Fruit fly (Drosophila melanogaster) whole organism, embryonic: Measurements from ENCODE around the gene Lst8.
A peak's percentile ranks its signal among the peaks of the same experiment; 100 is the strongest.

ENCODE experiments used
- ATbp ChIP-seq: fragments of 200-800 bp; sonication (Bioruptor generic); optimal IDR thresholded peaks from 2 replicates; lab custom pipeline; 2017; ENCODE audit warnings: missing biosample characterization, mild to moderate bottlenecking, missing genetic modification characterization, missing genetic modification reagents
- Adf1 ChIP-seq: fragments of 200-800 bp; sonication (Bioruptor generic); IDR thresholded peaks from 2 replicates; pipeline ENCODE4 v1.3.6; 2022; ENCODE audit warnings: missing biosample characterization, missing genetic modification characterization
- CG10979 ChIP-seq: fragments of 200-800 bp; sonication (Bioruptor generic); optimal IDR thresholded peaks from 2 replicates; lab custom pipeline; 2018; ENCODE audit warnings: missing biosample characterization, mild to moderate bottlenecking, missing genetic modification characterization, moderate library complexity
- CG11398 ChIP-seq: fragments of 200-800 bp; sonication (Bioruptor generic); optimal IDR thresholded peaks from 2 replicates; lab custom pipeline; 2016; ENCODE audit warnings: missing biosample characterization, missing genetic modification characterization
- CG11504 ChIP-seq: fragments of 200-800 bp; sonication (Bioruptor generic); optimal IDR thresholded peaks from 3 replicates; lab custom pipeline; 2019; ENCODE audit warnings: missing biosample characterization, mild to moderate bottlenecking, missing genetic modification characterization, moderate library complexity
- CG12659 ChIP-seq: fragments of 200-800 bp; sonication (Bioruptor generic); optimal IDR thresholded peaks from 3 replicates; lab custom pipeline; 2017; ENCODE audit warnings: mild to moderate bottlenecking, missing biosample characterization, missing genetic modification reagents, missing genetic modification characterization
- CG12769 ChIP-seq: fragments of 200-800 bp; sonication (Bioruptor generic); optimal IDR thresholded peaks from 2 replicates; lab custom pipeline; 2019; ENCODE audit warnings: missing biosample characterization, mild to moderate bottlenecking, missing genetic modification characterization, moderate library complexity
- CG13287 ChIP-seq: fragments of 200-800 bp; sonication (Bioruptor generic); IDR thresholded peaks from 2 replicates; pipeline ENCODE4 v1.3.6; 2022; ENCODE audit warnings: missing biosample characterization, missing genetic modification characterization; ENCODE audit not compliant: partially characterized antibody
- CG1602 ChIP-seq: fragments of 200-800 bp; sonication (Bioruptor generic); optimal IDR thresholded peaks from 3 replicates; lab custom pipeline; 2016; ENCODE audit warnings: missing biosample characterization, missing genetic modification characterization
- CG16815 ChIP-seq: fragments of 200-800 bp; sonication (Bioruptor generic); optimal IDR thresholded peaks from 3 replicates; lab custom pipeline; 2017; ENCODE audit warnings: missing biosample characterization, mild to moderate bottlenecking, missing genetic modification characterization
- CG2678 ChIP-seq: fragments of 200-800 bp; sonication (Bioruptor generic); optimal IDR thresholded peaks from 3 replicates; lab custom pipeline; 2019; ENCODE audit warnings: missing biosample characterization, mild to moderate bottlenecking, missing genetic modification characterization, moderate library complexity
- CG32532 ChIP-seq: fragments of 200-800 bp; sonication (Bioruptor generic); IDR thresholded peaks from 2 replicates; pipeline ENCODE4 v1.3.6; 2022; ENCODE audit warnings: missing biosample characterization, missing genetic modification characterization
- CG4854 ChIP-seq: fragments of 200-800 bp; sonication (Bioruptor generic); optimal IDR thresholded peaks from 2 replicates; lab custom pipeline; 2016; ENCODE audit warnings: missing biosample characterization, missing genetic modification characterization, inconsistent platforms
- CG7786 ChIP-seq: fragments of 200-800 bp; sonication (Bioruptor generic); optimal IDR thresholded peaks from 2 replicates; lab custom pipeline; 2016; ENCODE audit warnings: missing biosample characterization, missing genetic modification characterization
- CG7987 ChIP-seq: fragments of 200-800 bp; sonication (Bioruptor generic); optimal IDR thresholded peaks from 2 replicates; lab custom pipeline; 2018; ENCODE audit warnings: missing biosample characterization, mild to moderate bottlenecking, missing genetic modification characterization, moderate library complexity
- CG8388 ChIP-seq: fragments of 200-800 bp; sonication (Bioruptor generic); optimal IDR thresholded peaks from 2 replicates; lab custom pipeline; 2019; ENCODE audit warnings: missing biosample characterization, mild to moderate bottlenecking, missing genetic modification characterization, moderate library complexity
- CG8924 ChIP-seq: fragments of 200-800 bp; optimal IDR thresholded peaks from 3 replicates; lab custom pipeline; 2019; ENCODE audit warnings: missing biosample characterization, mild to moderate bottlenecking, missing genetic modification characterization, moderate library complexity
- Chrac-16 ChIP-seq: fragments of 200-800 bp; sonication (Bioruptor generic); optimal IDR thresholded peaks from 3 replicates; lab custom pipeline; 2016; ENCODE audit warnings: missing biosample characterization, missing genetic modification characterization
- D19B ChIP-seq: fragments of 200-800 bp; sonication (Bioruptor generic); optimal IDR thresholded peaks from 2 replicates; lab custom pipeline; 2017; ENCODE audit warnings: missing biosample characterization, mild to moderate bottlenecking, missing genetic modification characterization
- Dbx ChIP-seq: fragments of 200-800 bp; sonication (Bioruptor generic); IDR thresholded peaks from 3 replicates; pipeline ENCODE4 v1.3.6; 2022; ENCODE audit warnings: missing biosample characterization, missing genetic modification characterization
- Dref ChIP-seq: fragments of 200-800 bp; sonication (Bioruptor generic); IDR thresholded peaks from 2 replicates; pipeline ENCODE4 v1.3.6; 2022; ENCODE audit warnings: missing biosample characterization, missing genetic modification characterization
- Fer1 ChIP-seq: fragments of 200-800 bp; sonication (Bioruptor generic); optimal IDR thresholded peaks from 2 replicates; lab custom pipeline; 2017; ENCODE audit warnings: missing biosample characterization, mild to moderate bottlenecking, missing genetic modification characterization
- GATAe ChIP-seq: fragments of 200-800 bp; sonication (Bioruptor generic); conservative IDR thresholded peaks from 2 replicates; pipeline ENCODE4 v1.3.6; 2022; ENCODE audit warnings: missing biosample characterization, missing genetic modification characterization
- HHEX ChIP-seq: fragments of 200-800 bp; sonication (Bioruptor generic); optimal IDR thresholded peaks from 3 replicates; lab custom pipeline; 2017; ENCODE audit warnings: missing biosample characterization, mild to moderate bottlenecking, missing genetic modification characterization, missing genetic modification reagents
- Hsf ChIP-seq: fragments of 200-800 bp; sonication (Bioruptor generic); optimal IDR thresholded peaks from 3 replicates; lab custom pipeline; 2016; ENCODE audit warnings: missing biosample characterization, missing genetic modification characterization
- Med ChIP-seq: fragments of 200-800 bp; sonication (Bioruptor generic); peaks from one replicate; lab custom pipeline; 2016; ENCODE audit warnings: missing biosample characterization, missing genetic modification characterization, mild to moderate bottlenecking, inconsistent platforms, moderate library complexity
- Oli ChIP-seq: fragments of 200-800 bp; sonication (Bioruptor generic); optimal IDR thresholded peaks from 2 replicates; lab custom pipeline; 2018; ENCODE audit warnings: missing biosample characterization, mild to moderate bottlenecking, missing genetic modification characterization, moderate library complexity
- Rfx ChIP-seq: fragments of 200-800 bp; sonication (Bioruptor generic); IDR thresholded peaks from 2 replicates; pipeline ENCODE4 v1.3.6; 2022; ENCODE audit warnings: missing biosample characterization, missing genetic modification characterization
- Sox100B ChIP-seq: fragments of 200-800 bp; sonication (Bioruptor generic); optimal IDR thresholded peaks from 3 replicates; lab custom pipeline; 2018; ENCODE audit warnings: missing biosample characterization, mild to moderate bottlenecking, missing genetic modification characterization
- Ssrp ChIP-seq: fragments of 200-800 bp; sonication (Bioruptor generic); optimal IDR thresholded peaks from 2 replicates; lab custom pipeline; 2018; ENCODE audit warnings: missing biosample characterization, mild to moderate bottlenecking, missing genetic modification characterization, moderate library complexity
- TFAM ChIP-seq: fragments of 200-800 bp; sonication (Bioruptor generic); optimal IDR thresholded peaks from 2 replicates; lab custom pipeline; 2017; ENCODE audit warnings: missing biosample characterization, missing genetic modification characterization, inconsistent platforms
- chinmo ChIP-seq: fragments of 200-800 bp; sonication (Bioruptor generic); IDR thresholded peaks from 4 replicates; pipeline ENCODE4 v1.3.6; 2022; ENCODE audit warnings: missing biosample characterization, missing genetic modification characterization; ENCODE audit not compliant: partially characterized antibody
- chn ChIP-seq: fragments of 200-800 bp; sonication (Bioruptor generic); optimal IDR thresholded peaks from 2 replicates; lab custom pipeline; 2016; ENCODE audit warnings: missing biosample characterization, missing genetic modification characterization
- ci ChIP-seq: fragments of 200-800 bp; sonication (Bioruptor generic); IDR thresholded peaks from 3 replicates; pipeline ENCODE4 v1.3.6; 2022; ENCODE audit warnings: missing biosample characterization, missing genetic modification characterization
- crol ChIP-seq: fragments of 200-800 bp; sonication (Bioruptor generic); IDR thresholded peaks from 2 replicates; pipeline ENCODE4 v1.3.6; 2022; ENCODE audit warnings: missing biosample characterization, missing genetic modification characterization
- fd102C ChIP-seq: fragments of 200-800 bp; sonication (Bioruptor generic); optimal IDR thresholded peaks from 2 replicates; lab custom pipeline; 2018; ENCODE audit warnings: missing biosample characterization, mild to moderate bottlenecking, missing genetic modification characterization, moderate library complexity
- grn ChIP-seq: fragments of 200-800 bp; sonication (Bioruptor generic); optimal IDR thresholded peaks from 3 replicates; lab custom pipeline; 2017; ENCODE audit warnings: missing biosample characterization, missing genetic modification characterization
- ham ChIP-seq: fragments of 200-800 bp; sonication (Bioruptor generic); IDR thresholded peaks from 2 replicates; pipeline ENCODE4 v1.3.6; 2022; ENCODE audit warnings: missing biosample characterization, missing genetic modification characterization
- her ChIP-seq: fragments of 200-800 bp; sonication (Bioruptor generic); optimal IDR thresholded peaks from 2 replicates; lab custom pipeline; 2016; ENCODE audit warnings: missing biosample characterization, missing genetic modification characterization
- ken ChIP-seq: fragments of 200-800 bp; sonication (Bioruptor generic); IDR thresholded peaks from 3 replicates; pipeline ENCODE4 v1.3.6; 2022; ENCODE audit warnings: missing biosample characterization, missing genetic modification characterization
- lola ChIP-seq, 3 experiments: fragments of >200 bp in 2 of 3; fragments of 200-800 bp in 1 of 3; sonication (Bioruptor generic) in 1 of 3; optimal IDR thresholded peaks; 2 replicates each; lab custom pipeline; 2017 to 2019; ENCODE audit warnings: missing biosample characterization in 3 of 3, missing genetic modification characterization in 3 of 3, mild to moderate bottlenecking in 1 of 3, moderate library complexity in 1 of 3
- nau ChIP-seq: fragments of 200-800 bp; sonication (Bioruptor generic); optimal IDR thresholded peaks from 3 replicates; lab custom pipeline; 2017; ENCODE audit warnings: missing biosample characterization, mild to moderate bottlenecking, missing genetic modification characterization, missing genetic modification reagents
- prd ChIP-seq, 3 experiments: fragments of >200 bp in 2 of 3; fragments of 200-800 bp in 1 of 3; sonication (Bioruptor generic) in 1 of 3; optimal IDR thresholded peaks in 2 of 3; IDR thresholded peaks in 1 of 3; 2 replicates in 2 of 3; 3 replicates in 1 of 3; pipeline versions ENCODE4 v1.3.6 to Lab custom; 2017 to 2022; ENCODE audit warnings: missing biosample characterization in 1 of 3, missing genetic modification characterization in 1 of 3
- sens ChIP-seq: fragments of 200-800 bp; sonication (Bioruptor generic); peaks from one replicate; lab custom pipeline; 2016; ENCODE audit warnings: missing biosample characterization, missing genetic modification characterization
- sens-2 ChIP-seq: fragments of 200-800 bp; sonication (Bioruptor generic); IDR thresholded peaks from 2 replicates; pipeline ENCODE4 v1.3.6; 2022; ENCODE audit warnings: missing biosample characterization, missing genetic modification characterization
- sug ChIP-seq: fragments of 200-800 bp; optimal IDR thresholded peaks from 2 replicates; lab custom pipeline; 2019; ENCODE audit warnings: missing biosample characterization, mild to moderate bottlenecking, missing genetic modification characterization, moderate library complexity
- tup ChIP-seq: fragments of 200-800 bp; sonication (Bioruptor generic); optimal IDR thresholded peaks from 2 replicates; lab custom pipeline; 2016; ENCODE audit warnings: missing biosample characterization, mild to moderate bottlenecking, missing genetic modification characterization, moderate library complexity
- vfl ChIP-seq: fragments of 200-800 bp; sonication (Bioruptor generic); optimal IDR thresholded peaks from 2 replicates; lab custom pipeline; 2016; ENCODE audit warnings: missing biosample characterization, missing genetic modification characterization

The Lst8 gene

dm6 chrX:9636835-9637234 lies 31.1 kb upstream of the Lst8 start:
- TF ChIP-seq chinmo (GFP tag; lab: Robert Waterston, UW) (0 out of 4 replicates have a peak, but pooled peaks have one; percentile 31), Med (GFP tag; lab: Kevin White, UChicago) (peak; percentile 37), Dbx (0 out of 3 replicates have a peak, but pooled peaks have one; percentile 18), Sox100B (GFP tag; lab: Kevin White, UChicago) (no peak), nau (GFP tag; lab: Kevin White, UChicago) (peak; percentile 56), TFAM (GFP tag; lab: Kevin White, UChicago) (no peak), CG8388 (GFP tag; lab: Kevin White, UChicago) (peak; percentile 10), Hsf (GFP tag; lab: Kevin White, UChicago) (no peak), CG4854 (GFP tag; lab: Kevin White, UChicago) (no peak), Rfx (GFP tag; lab: Robert Waterston, UW) (0 out of 2 replicates have a peak, but pooled peaks have one; percentile 23), CG12769 (peak; percentile 19)

- 0 out of 3 replicates have a peak, but pooled peaks have one; percentile 21 for TF ChIP-seq ci
- TF ChIP-seq crol (GFP tag; lab: Robert Waterston, UW), result peak; percentile 52; the same call in 1 of the 2 replicates
- TF ChIP-seq GATAe, result peak; percentile 58; the same call in 1 of the 2 replicates
- TF ChIP-seq Dref (GFP tag; lab: Robert Waterston, UW), result no peak
- peak; percentile 7 for TF ChIP-seq sug
- TF ChIP-seq ham (GFP tag; lab: Robert Waterston, UW), result no peak
- TF ChIP-seq CG2678, result no peak
- no peak for TF ChIP-seq vfl (GFP tag; lab: Kevin White, UChicago)
Observed at dm6 chrX:9617598-9618076, 11.9 kb upstream of the Lst8 start.

- TF ChIP-seq chn (GFP tag; lab: Kevin White, UChicago) (no peak), CG13287 (GFP tag; lab: Robert Waterston, UW) (no peak), D19B (GFP tag; lab: Kevin White, UChicago) (no peak), Oli (tag; lab: Kevin White, UChicago) (peak; percentile 52), HHEX (GFP tag; lab: Kevin White, UChicago) (no peak), CG7786 (GFP tag; lab: Kevin White, UChicago) (no peak), sens-2 (GFP tag; lab: Robert Waterston, UW) (no peak), ATbp (GFP tag; lab: Kevin White, UChicago) (peak; percentile 37), lola (GFP tag; optimal IDR thresholded peaks at IDR 0.05; lab: Kevin White, UChicago) (peak in 1 of 3 experiments; percentile 51), CG32532 (GFP tag; lab: Robert Waterston, UW) (no peak), her (GFP tag; lab: Kevin White, UChicago) (no peak), ken (GFP tag; lab: Robert Waterston, UW) (no peak), Chrac-16 (GFP tag; lab: Kevin White, UChicago) (peak; percentile 16), fd102C (GFP tag; lab: Kevin White, UChicago) (no peak), Fer1 (no peak), CG1602 (GFP tag; lab: Kevin White, UChicago) (no peak), CG12659 (GFP tag; lab: Kevin White, UChicago) (peak; percentile 13), prd (optimal IDR thresholded peaks at IDR 0.05; lab: Kevin White, UChicago) (no peak), prd (GFP tag; IDR thresholded peaks at IDR 0.05; lab: Robert Waterston, UW) (no peak), CG11398 (GFP tag; lab: Kevin White, UChicago) (no peak), CG11504 (tag; lab: Kevin White, UChicago) (no peak), sens (GFP tag; lab: Kevin White, UChicago) (peak; percentile 87), CG8924 (tag; lab: Kevin White, UChicago) (peak; percentile 30), tup (no peak), Adf1 (GFP tag; lab: Robert Waterston, UW) (peak; percentile 37; the same call in 1 of the 2 replicates), Ssrp (peak; percentile 35), CG10979 (peak; percentile 68), CG16815 (GFP tag; lab: Kevin White, UChicago) (peak; percentile 38), CG7987 (GFP tag; lab: Kevin White, UChicago) (no peak), grn (GFP tag; lab: Kevin White, UChicago) (no peak)
Observed at dm6 chrX:9615471-9615870, 9.7 kb upstream of the Lst8 start.
